ENCODE assay signal across 2 worm cellular contexts in the genomic region with DNA sequence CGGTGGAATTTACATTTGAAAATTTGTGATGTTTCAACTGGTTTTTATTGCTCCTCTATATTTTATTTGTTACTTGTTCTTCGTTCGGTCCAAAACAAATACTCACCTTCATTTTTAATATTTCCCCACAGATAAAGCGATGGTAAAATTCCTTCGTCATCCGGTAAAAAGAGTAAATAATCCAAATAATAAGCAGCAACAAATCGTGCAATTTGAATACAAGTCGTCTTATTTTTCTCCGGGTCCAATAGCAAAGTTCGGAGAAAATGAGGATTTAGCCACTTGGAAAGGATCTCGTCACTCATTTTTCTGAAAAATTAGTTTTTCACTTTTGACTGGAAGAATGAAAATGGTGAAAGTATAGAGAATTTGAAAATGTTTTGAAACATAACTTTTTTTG.
TF ChIP-seq lines count a peak whose summit lies in the region.

talp-3 (minus strand) TSS at position 315 of the 400 bp plus-strand sequence.

TF ChIP-seq in whole organism, L4 larva, 104 proteins besides CTCF, POLR2A, EP300 and RAD21:
- TF ChIP-seq D1046.2 (GFP tag; IDR thresholded peaks at IDR 0.05; lab: Robert Waterston, UW) (no peak), snpc-1.2 (GFP tag; IDR thresholded peaks at IDR 0.05; lab: Robert Waterston, UW) (peak; percentile 54; the same call in 1 of the 2 replicates)

TF ChIP-seq in whole organism, young adult, 124 proteins besides CTCF, POLR2A, EP300 and RAD21:
- no peak for TF ChIP-seq lsl-1 (GFP tag; optimal IDR thresholded peaks at IDR 0.05; lab: Kevin White, UChicago)
- TF ChIP-seq attf-6 (GFP tag; IDR thresholded peaks at IDR 0.05; lab: Robert Waterston, UW), result peak; percentile 74; the same call in 1 of the 2 replicates
